Worm (Caenorhabditis elegans) whole organism, late embryonic: ENCODE data around the gene glb-32.

Source experiments
- C38D4.7 ChIP-seq: fragments of 200-800 bp; sonication (Bioruptor generic); optimal IDR thresholded peaks from 2 replicates; lab custom pipeline; 2018; ENCODE audit warnings: mild to moderate bottlenecking, missing genetic modification characterization, moderate library complexity, missing compliant biosample characterization
- K09A11.1 ChIP-seq: sonication (generic microtip); optimal IDR thresholded peaks from 2 replicates; lab custom pipeline; 2017; ENCODE audit warnings: antibody characterized with exemption, mild to moderate bottlenecking, missing genetic modification characterization, missing compliant biosample characterization; ENCODE audit not compliant: insufficient read depth
- T23F11.4 ChIP-seq: fragments of 200-800 bp; sonication (Bioruptor generic); optimal IDR thresholded peaks from 2 replicates; lab custom pipeline; 2018; ENCODE audit warnings: mild to moderate bottlenecking, missing genetic modification characterization, missing compliant biosample characterization
- Y22D7AL.16 ChIP-seq: sonication (generic microtip); optimal IDR thresholded peaks from 2 replicates; lab custom pipeline; 2016; ENCODE audit warnings: missing genetic modification characterization, missing compliant biosample characterization
- ceh-18 ChIP-seq: sonication (generic microtip); optimal IDR thresholded peaks from 2 replicates; lab custom pipeline; 2016; ENCODE audit warnings: missing genetic modification characterization, missing compliant biosample characterization
- ceh-2 ChIP-seq: sonication (generic microtip); optimal IDR thresholded peaks from 2 replicates; lab custom pipeline; 2016; ENCODE audit warnings: missing genotype, missing genetic modification characterization, missing compliant biosample characterization
- ceh-30 ChIP-seq: fragments of 150-350 bp; optimal IDR thresholded peaks from 2 replicates; lab custom pipeline; 2014; ENCODE audit warnings: missing biosample characterization, missing genetic modification characterization
- ceh-31 ChIP-seq: sonication (generic microtip); optimal IDR thresholded peaks from 2 replicates; lab custom pipeline; 2016; ENCODE audit warnings: missing genetic modification characterization, missing compliant biosample characterization
- ceh-34 ChIP-seq: sonication (generic microtip); optimal IDR thresholded peaks from 2 replicates; lab custom pipeline; 2016; ENCODE audit warnings: mild to moderate bottlenecking, missing genetic modification characterization, missing compliant biosample characterization
- ceh-6 ChIP-seq: fragments of 200-800 bp; sonication (Bioruptor generic); optimal IDR thresholded peaks from 2 replicates; lab custom pipeline; 2018; ENCODE audit warnings: mild to moderate bottlenecking, missing genetic modification characterization, missing compliant biosample characterization
- ceh-9 ChIP-seq: sonication (generic microtip); optimal IDR thresholded peaks from 2 replicates; lab custom pipeline; 2016; ENCODE audit warnings: mild to moderate bottlenecking, missing genetic modification characterization, inconsistent platforms, missing compliant biosample characterization
- dve-1 ChIP-seq: sonication (generic microtip); optimal IDR thresholded peaks from 2 replicates; lab custom pipeline; 2017; ENCODE audit warnings: antibody characterized with exemption, mild to moderate bottlenecking, missing genetic modification characterization, missing compliant biosample characterization
- ets-4 ChIP-seq: sonication (generic microtip); optimal IDR thresholded peaks from 2 replicates; lab custom pipeline; 2016; ENCODE audit warnings: missing genetic modification characterization, missing compliant biosample characterization
- eyg-1 ChIP-seq: sonication (generic microtip); optimal IDR thresholded peaks from 2 replicates; lab custom pipeline; 2016; ENCODE audit warnings: missing genotype, missing genetic modification characterization, missing compliant biosample characterization
- fax-1 ChIP-seq: sonication (generic microtip); optimal IDR thresholded peaks from 2 replicates; lab custom pipeline; 2016; ENCODE audit warnings: missing genotype, missing genetic modification characterization, missing compliant biosample characterization
- fkh-10 ChIP-seq: fragments of 150-350 bp; optimal IDR thresholded peaks from 2 replicates; lab custom pipeline; 2014; ENCODE audit warnings: missing biosample characterization, missing genetic modification reagents, missing genetic modification characterization
- gmeb-2 ChIP-seq: sonication (generic microtip); optimal IDR thresholded peaks from 2 replicates; lab custom pipeline; 2016; ENCODE audit warnings: missing genetic modification characterization, inconsistent platforms, missing compliant biosample characterization
- hlh-13 ChIP-seq: fragments of 200-800 bp; sonication (Bioruptor generic); optimal IDR thresholded peaks from 2 replicates; lab custom pipeline; 2018; ENCODE audit warnings: mild to moderate bottlenecking, missing genetic modification characterization, missing compliant biosample characterization
- hlh-30 ChIP-seq: sonication (generic microtip); optimal IDR thresholded peaks from 2 replicates; lab custom pipeline; 2017; ENCODE audit warnings: antibody characterized with exemption, missing genetic modification characterization, missing compliant biosample characterization; ENCODE audit not compliant: insufficient read depth
- hlh-8 ChIP-seq: sonication (generic microtip); optimal IDR thresholded peaks from 2 replicates; lab custom pipeline; 2016; ENCODE audit warnings: missing genotype, missing genetic modification characterization, missing compliant biosample characterization
- lim-6 ChIP-seq: sonication (generic microtip); optimal IDR thresholded peaks from 2 replicates; lab custom pipeline; 2016; ENCODE audit warnings: missing genetic modification characterization, missing compliant biosample characterization
- lin-11 ChIP-seq: fragments of 200-800 bp; sonication (Bioruptor generic); optimal IDR thresholded peaks from 2 replicates; lab custom pipeline; 2018; ENCODE audit warnings: mild to moderate bottlenecking, missing genetic modification characterization, missing compliant biosample characterization
- mec-3 ChIP-seq: sonication (generic microtip); optimal IDR thresholded peaks from 2 replicates; lab custom pipeline; 2016; ENCODE audit warnings: borderline replicate concordance, missing genetic modification characterization, missing compliant biosample characterization
- nhr-11 ChIP-seq: fragments of 150-350 bp; optimal IDR thresholded peaks from 2 replicates; lab custom pipeline; 2014; ENCODE audit warnings: missing biosample characterization, missing genetic modification characterization
- nhr-232 ChIP-seq: sonication (generic microtip); optimal IDR thresholded peaks from 2 replicates; lab custom pipeline; 2016; ENCODE audit warnings: missing genetic modification characterization, missing compliant biosample characterization
- odd-2 ChIP-seq: sonication (generic microtip); optimal IDR thresholded peaks from 2 replicates; lab custom pipeline; 2017; ENCODE audit warnings: antibody characterized with exemption, mild to moderate bottlenecking, missing genetic modification characterization, missing compliant biosample characterization
- pag-3 ChIP-seq: sonication (generic microtip); optimal IDR thresholded peaks from 2 replicates; lab custom pipeline; 2016; ENCODE audit warnings: missing compliant biosample characterization, missing genetic modification characterization, borderline replicate concordance
- pros-1 ChIP-seq: fragments of 150-350 bp; optimal IDR thresholded peaks from 2 replicates; lab custom pipeline; 2014; ENCODE audit warnings: missing biosample characterization, missing genetic modification reagents, missing genetic modification characterization
- ref-2 ChIP-seq: sonication (generic microtip); optimal IDR thresholded peaks from 2 replicates; lab custom pipeline; 2016; ENCODE audit warnings: missing genetic modification characterization, missing compliant biosample characterization
- syd-9 ChIP-seq: sonication (generic microtip); optimal IDR thresholded peaks from 2 replicates; lab custom pipeline; 2016; ENCODE audit warnings: mild to moderate bottlenecking, missing genetic modification characterization, moderate library complexity, missing compliant biosample characterization
- tbx-7 ChIP-seq: sonication (generic microtip); optimal IDR thresholded peaks from 2 replicates; lab custom pipeline; 2016; ENCODE audit warnings: missing genotype, missing genetic modification characterization, missing compliant biosample characterization
- ttx-3 ChIP-seq: sonication (generic microtip); optimal IDR thresholded peaks from 2 replicates; lab custom pipeline; 2016; ENCODE audit warnings: missing genetic modification reagents, missing genetic modification characterization, missing compliant biosample characterization
- unc-86 ChIP-seq: sonication (generic microtip); optimal IDR thresholded peaks from 2 replicates; lab custom pipeline; 2016; ENCODE audit warnings: missing genetic modification characterization, missing compliant biosample characterization
- zip-5 ChIP-seq: sonication (generic microtip); optimal IDR thresholded peaks from 2 replicates; lab custom pipeline; 2016; ENCODE audit warnings: missing genetic modification characterization, missing compliant biosample characterization
- ztf-16 ChIP-seq: sonication (generic microtip); optimal IDR thresholded peaks from 2 replicates; lab custom pipeline; 2017; ENCODE audit warnings: missing genetic modification characterization, missing compliant biosample characterization

glb-32 gene

ce11 chrV:5130018-5130417 is 40.7 kb upstream of the glb-32 start, which contains the start of gene F14F9.8:
TSS of gene F14F9.8 (plus strand) at chrV:5130318.
- no peak for TF ChIP-seq T23F11.4
- TF ChIP-seq eyg-1 (tag; lab: Kevin White, UChicago) = no peak
- no peak for TF ChIP-seq ceh-2 (tag; lab: Kevin White, UChicago)
- TF ChIP-seq ceh-31 = no peak
- no peak for TF ChIP-seq ets-4

ce11 chrV:5126793-5127192 is 37.4 kb upstream of the glb-32 start, which contains the start of gene F14F9.5:
TSS of gene F14F9.5 (plus strand) at chrV:5127093.
- no peak for TF ChIP-seq nhr-232 (tag; lab: Kevin White, UChicago)
- TF ChIP-seq odd-2 (tag; lab: Kevin White, UChicago) = no peak
- TF ChIP-seq ztf-16 (tag; lab: Kevin White, UChicago) = no peak
- no peak for TF ChIP-seq mec-3
- no peak for TF ChIP-seq hlh-13 (GFP tag; lab: Kevin White, UChicago)
- TF ChIP-seq ceh-18 (tag; lab: Kevin White, UChicago) = no peak
- no peak for TF ChIP-seq lim-6
- no peak for TF ChIP-seq ceh-6 (GFP tag; lab: Kevin White, UChicago)
- TF ChIP-seq fax-1 (tag; lab: Kevin White, UChicago) = no peak
- TF ChIP-seq nhr-11 (tag; lab: Kevin White, UChicago) = no peak
- TF ChIP-seq ttx-3 (tag; lab: Kevin White, UChicago) = no peak
- TF ChIP-seq ceh-30 (tag; lab: Kevin White, UChicago) = no peak
- no peak for TF ChIP-seq pag-3 (tag; lab: Kevin White, UChicago)
- TF ChIP-seq T23F11.4 = no peak
- no peak for TF ChIP-seq K09A11.1 (tag; lab: Kevin White, UChicago)
- no peak for TF ChIP-seq unc-86

ce11 chrV:5119679-5120078 is 30.3 kb upstream of the glb-32 start, which contains the start of gene sid-1:
TSS of gene sid-1 (plus strand) at chrV:5119970.
- TF ChIP-seq C38D4.7 (GFP tag; lab: Kevin White, UChicago) = no peak
- TF ChIP-seq T23F11.4 = no peak
- no peak for TF ChIP-seq ceh-30 (tag; lab: Kevin White, UChicago)
- no peak for TF ChIP-seq ceh-9 (tag; lab: Kevin White, UChicago)
- no peak for TF ChIP-seq hlh-8 (tag; lab: Kevin White, UChicago)
- no peak for TF ChIP-seq mec-3
- TF ChIP-seq hlh-30 (tag; lab: Kevin White, UChicago) = no peak
- TF ChIP-seq K09A11.1 (tag; lab: Kevin White, UChicago) = no peak
- no peak for TF ChIP-seq Y22D7AL.16
- no peak for TF ChIP-seq ceh-2 (tag; lab: Kevin White, UChicago)
- no peak for TF ChIP-seq eyg-1 (tag; lab: Kevin White, UChicago)
- no peak for TF ChIP-seq pros-1 (tag; lab: Kevin White, UChicago)
- TF ChIP-seq ceh-18 (tag; lab: Kevin White, UChicago) = no peak
- no peak for TF ChIP-seq lin-11 (tag; lab: Kevin White, UChicago)
- no peak for TF ChIP-seq dve-1 (tag; lab: Kevin White, UChicago)
- no peak for TF ChIP-seq tbx-7 (tag; lab: Kevin White, UChicago)
- no peak for TF ChIP-seq gmeb-2 (tag; lab: Kevin White, UChicago)
- no peak for TF ChIP-seq syd-9 (tag; lab: Kevin White, UChicago)
- no peak for TF ChIP-seq ttx-3 (tag; lab: Kevin White, UChicago)
- TF ChIP-seq zip-5 (tag; lab: Kevin White, UChicago) = no peak

- TF ChIP-seq fkh-10 (no peak), ref-2 (tag; lab: Kevin White, UChicago) (no peak), ceh-34 (tag; lab: Kevin White, UChicago) (no peak)
These were observed 29.8 kb upstream of the glb-32 start, which contains the start of gene C04F5.9 for ce11 chrV:5119109-5119508. TSS of gene C04F5.9 (minus strand) at chrV:5119209.
